Fruit fly (Drosophila melanogaster) whole organism, embryonic: Measurements from ENCODE around the gene Ilp5.

Experiments
- Atf-2 ChIP-seq: fragments of 200-800 bp; sonication (Bioruptor generic); optimal IDR thresholded peaks from 2 replicates; lab custom pipeline; 2016; ENCODE audit warnings: missing biosample characterization, missing genetic modification characterization
- Bgb ChIP-seq: fragments of 200-800 bp; sonication (Bioruptor generic); IDR thresholded peaks from 2 replicates; pipeline ENCODE4 v1.3.6; 2022; ENCODE audit warnings: missing biosample characterization, missing genetic modification characterization; ENCODE audit not compliant: partially characterized antibody
- CG16779 ChIP-seq: fragments of 200-800 bp; sonication (Bioruptor generic); IDR thresholded peaks from 2 replicates; pipeline ENCODE4 v1.3.6; 2022; ENCODE audit warnings: missing biosample characterization, missing genetic modification characterization
- CTCF ChIP-seq: fragments of 200-800 bp; sonication (Bioruptor generic); optimal IDR thresholded peaks from 2 replicates; lab custom pipeline; 2017; ENCODE audit warnings: missing biosample characterization, mild to moderate bottlenecking, missing genetic modification characterization, moderate library complexity
- Gsc ChIP-seq: fragments of 200-800 bp; sonication (Bioruptor generic); IDR thresholded peaks from 2 replicates; pipeline ENCODE4 v1.3.6; 2022; ENCODE audit warnings: missing biosample characterization, missing genetic modification characterization
- Hr39 ChIP-seq: fragments of >200 bp; optimal IDR thresholded peaks from 2 replicates; lab custom pipeline; 2017
- PHDP ChIP-seq: fragments of 200-800 bp; sonication (Bioruptor generic); optimal IDR thresholded peaks from 3 replicates; lab custom pipeline; 2018; ENCODE audit warnings: missing biosample characterization, mild to moderate bottlenecking, missing genetic modification characterization, moderate library complexity
- bbx ChIP-seq: fragments of 200-800 bp; sonication (Bioruptor generic); IDR thresholded peaks from 2 replicates; pipeline ENCODE4 v1.3.6; 2022; ENCODE audit warnings: missing biosample characterization, missing genetic modification characterization; ENCODE audit not compliant: partially characterized antibody
- chn ChIP-seq: fragments of 200-800 bp; sonication (Bioruptor generic); optimal IDR thresholded peaks from 2 replicates; lab custom pipeline; 2016; ENCODE audit warnings: missing biosample characterization, missing genetic modification characterization
- lilli ChIP-seq: fragments of 200-800 bp; sonication (Bioruptor generic); optimal IDR thresholded peaks from 3 replicates; lab custom pipeline; 2016; ENCODE audit warnings: missing biosample characterization, missing genetic modification characterization
- shn ChIP-seq: fragments of 200-800 bp; sonication (Bioruptor generic); optimal IDR thresholded peaks from 3 replicates; lab custom pipeline; 2016; ENCODE audit warnings: missing biosample characterization, missing genetic modification characterization
- slbo ChIP-seq: fragments of 200-800 bp; sonication (Bioruptor generic); IDR thresholded peaks from 2 replicates; pipeline ENCODE4 v1.3.6; 2022; ENCODE audit warnings: missing biosample characterization, missing genetic modification characterization
- tup ChIP-seq: fragments of 200-800 bp; sonication (Bioruptor generic); optimal IDR thresholded peaks from 2 replicates; lab custom pipeline; 2016; ENCODE audit warnings: missing biosample characterization, mild to moderate bottlenecking, missing genetic modification characterization, moderate library complexity

DNA sequence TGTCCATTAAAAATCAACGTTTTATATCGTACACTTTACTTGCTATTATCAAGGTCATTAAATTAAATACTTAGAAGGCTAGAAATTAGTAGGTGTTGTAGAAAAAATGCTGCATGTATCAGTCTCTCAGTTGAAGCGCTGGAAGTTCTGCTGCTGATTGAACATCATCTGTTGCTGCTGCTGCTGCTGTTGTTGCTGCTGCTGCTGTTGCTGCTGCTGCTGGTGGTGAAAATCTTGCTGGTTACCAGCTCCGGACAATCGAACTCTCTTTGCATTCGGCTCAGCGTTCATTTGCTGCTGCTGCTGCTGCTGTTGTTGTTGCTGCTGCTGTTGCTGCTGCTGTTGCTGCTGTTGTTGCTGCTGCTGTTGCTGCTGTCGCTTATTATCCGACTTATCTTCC, 13.4 kb upstream of the Ilp5 start:
- TF ChIP-seq CG16779 (no peak), tup (GFP tag; lab: Kevin White, UChicago) (no peak), slbo (GFP tag; lab: Robert Waterston, UW) (no peak), lilli (GFP tag; lab: Kevin White, UChicago) (no peak), PHDP (tag; lab: Kevin White, UChicago) (no peak), Gsc (GFP tag; lab: Robert Waterston, UW) (no peak), Bgb (GFP tag; lab: Robert Waterston, UW) (no peak), Hr39 (lab: Kevin White, UChicago) (no peak), shn (GFP tag; lab: Kevin White, UChicago) (no peak), bbx (GFP tag; lab: Robert Waterston, UW) (no peak), chn (GFP tag; lab: Kevin White, UChicago) (no peak), Atf-2 (GFP tag; lab: Kevin White, UChicago) (no peak), CTCF (no peak)
